Worm (Caenorhabditis elegans): Measurements from ENCODE around the gene bkip-1.

- TF ChIP-seq mdl-1 (tag; optimal IDR thresholded peaks at IDR 0.05) (no peak), nhr-77 (tag; optimal IDR thresholded peaks at IDR 0.05) (no peak), sea-2 (GFP tag; optimal IDR thresholded peaks at IDR 0.05) (no peak), ama-1 (optimal IDR thresholded peaks at IDR 0.05) (no peak), elt-1 (tag; optimal IDR thresholded peaks at IDR 0.05) (no peak), ceh-82 (tag; optimal IDR thresholded peaks at IDR 0.05) (no peak), ZK546.5 (tag; optimal IDR thresholded peaks at IDR 0.05) (no peak), nhr-11 (tag; optimal IDR thresholded peaks at IDR 0.05) (no peak)
These were observed 1.0 kb downstream of the bkip-1 start for ce11 chrII:14102112-14102511.
